Fruit fly (Drosophila melanogaster) whole organism, pupa: ENCODE measurements around the gene CG4375.
A peak's percentile ranks its signal among the peaks of the same experiment; 100 is the strongest.

Source experiments
- CG14655 ChIP-seq: fragments of 200-800 bp; sonication (Bioruptor generic); optimal IDR thresholded peaks from 3 replicates; lab custom pipeline; 2017; ENCODE audit warnings: mild to moderate bottlenecking, missing biosample characterization, missing genetic modification reagents, missing genetic modification characterization
- CG15710 ChIP-seq: fragments of 200-800 bp; sonication (Bioruptor generic); optimal IDR thresholded peaks from 2 replicates; lab custom pipeline; 2018; ENCODE audit warnings: missing biosample characterization, mild to moderate bottlenecking, missing genetic modification characterization, moderate library complexity
- CG4496 ChIP-seq: fragments of 200-800 bp; sonication (Bioruptor generic); IDR thresholded peaks from 3 replicates; pipeline ENCODE4 v1.3.6; 2022; ENCODE audit warnings: missing biosample characterization, missing genetic modification characterization
- CG8159 ChIP-seq: fragments of 200-800 bp; sonication (Bioruptor generic); optimal IDR thresholded peaks from 3 replicates; lab custom pipeline; 2018; ENCODE audit warnings: missing biosample characterization, mild to moderate bottlenecking, missing genetic modification characterization, moderate library complexity
- CG8301 ChIP-seq: fragments of 200-800 bp; sonication (Bioruptor generic); optimal IDR thresholded peaks from 2 replicates; lab custom pipeline; 2018; ENCODE audit warnings: missing biosample characterization, mild to moderate bottlenecking, missing genetic modification characterization
- CG9948 ChIP-seq: fragments of 200-800 bp; sonication (Bioruptor generic); optimal IDR thresholded peaks from 2 replicates; lab custom pipeline; 2018; ENCODE audit warnings: missing biosample characterization, mild to moderate bottlenecking, missing genetic modification characterization, moderate library complexity
- Pif1B ChIP-seq: fragments of 200-800 bp; sonication (Bioruptor generic); optimal IDR thresholded peaks from 3 replicates; lab custom pipeline; 2016; ENCODE audit warnings: missing biosample characterization, missing genetic modification characterization
- gl ChIP-seq: fragments of 200-800 bp; sonication (Bioruptor generic); optimal IDR thresholded peaks from 2 replicates; lab custom pipeline; 2018; ENCODE audit warnings: missing biosample characterization, mild to moderate bottlenecking, missing genetic modification characterization

dm6 chr2L:1070941-1071340 lies 44.2 kb upstream of the CG4375 start:
- TF ChIP-seq CG9948 (peak; percentile 5), CG8301 (tag; lab: Kevin White, UChicago) (peak; percentile 36), CG4496 (0 out of 3 replicates have a peak, but pooled peaks have one; percentile 34), Pif1B (GFP tag; lab: Kevin White, UChicago) (no peak), gl (no peak), CG15710 (tag; lab: Kevin White, UChicago) (peak; percentile 34), CG14655 (GFP tag; lab: Kevin White, UChicago) (peak; percentile 39), CG8159 (tag; lab: Kevin White, UChicago) (peak; percentile 5)
